Worm (Caenorhabditis elegans): ENCODE data around the gene K08D9.4.

DNA sequence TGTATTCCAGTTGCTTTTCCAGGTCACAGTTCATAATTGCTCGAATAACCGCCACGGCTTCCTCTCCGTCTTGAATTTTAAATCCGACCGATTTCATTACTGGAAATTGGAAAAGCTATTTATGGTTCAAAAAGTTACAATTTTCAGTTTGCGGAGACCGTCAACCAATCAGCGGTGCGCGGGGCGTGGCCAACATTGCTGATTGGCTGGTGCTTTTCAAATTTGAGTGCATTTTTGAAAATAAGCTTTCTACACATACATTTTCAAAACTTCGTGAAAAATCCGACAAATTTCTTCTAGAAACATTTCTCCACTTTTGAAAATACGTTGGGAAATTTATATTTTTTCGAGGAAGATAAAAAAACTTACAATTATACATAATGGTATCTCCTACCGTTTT, 4.4 kb downstream of the K08D9.4 start:
- no peak for TF ChIP-seq ZK546.5 (tag; optimal IDR thresholded peaks at IDR 0.05)
- no peak for TF ChIP-seq spr-3 (GFP tag; optimal IDR thresholded peaks at IDR 0.05)
- TF ChIP-seq F37D6.2 (tag; optimal IDR thresholded peaks at IDR 0.05) = no peak
- TF ChIP-seq aha-1 (tag) = no peak
